Fruit fly (Drosophila melanogaster): ENCODE data around the gene escl.

The escl gene

dm6 chr2L:12025505-12025904, 34.8 kb downstream of the escl start:
- TF ChIP-seq vfl (GFP tag; optimal IDR thresholded peaks at IDR 0.05) (no peak), Atf6 (GFP tag; IDR thresholded peaks at IDR 0.05) (peak; percentile 21; the same call in 1 of the 2 replicates), vnd (GFP tag; IDR thresholded peaks at IDR 0.05; ENCODE audit: partially characterized antibody) (no peak), TFAM (GFP tag; optimal IDR thresholded peaks at IDR 0.05) (no peak), zfh2 (GFP tag; optimal IDR thresholded peaks at IDR 0.05) (no peak), CG6254 (GFP tag; optimal IDR thresholded peaks at IDR 0.05) (no peak), HmgD (GFP tag; optimal IDR thresholded peaks at IDR 0.05) (no peak), CG31441 (GFP tag; IDR thresholded peaks at IDR 0.05) (0 out of 2 replicates have a peak, but pooled peaks have one; percentile 18), lola (GFP tag; optimal IDR thresholded peaks at IDR 0.05) (no peak), corto (GFP tag; optimal IDR thresholded peaks at IDR 0.05) (no peak), CG4360 (GFP tag; IDR thresholded peaks at IDR 0.05) (no peak), kay (GFP tag; optimal IDR thresholded peaks at IDR 0.05) (no peak), Doc2 (GFP tag; IDR thresholded peaks at IDR 0.05) (no peak), CG4404 (GFP tag; IDR thresholded peaks at IDR 0.05) (no peak), slp2 (GFP tag; optimal IDR thresholded peaks at IDR 0.05) (no peak), CG14014 (GFP tag; IDR thresholded peaks at IDR 0.05) (no peak), sima (GFP tag; optimal IDR thresholded peaks at IDR 0.05) (no peak), Max (GFP tag; optimal IDR thresholded peaks at IDR 0.05) (no peak), ATbp (GFP tag; optimal IDR thresholded peaks at IDR 0.05) (peak; percentile 8), CG2889 (GFP tag; IDR thresholded peaks at IDR 0.05) (no peak), NfI (GFP tag; optimal IDR thresholded peaks at IDR 0.05) (peak; percentile 8), Camta (GFP tag; optimal IDR thresholded peaks at IDR 0.05) (no peak), sd (tag; optimal IDR thresholded peaks at IDR 0.05) (peak; percentile 4), unpg (GFP tag; optimal IDR thresholded peaks at IDR 0.05) (peak; percentile 8), CG9797 (GFP tag; optimal IDR thresholded peaks at IDR 0.05) (no peak), bbx (GFP tag; IDR thresholded peaks at IDR 0.05; ENCODE audit: partially characterized antibody) (no peak), Dip2 (GFP tag; IDR thresholded peaks at IDR 0.05) (no peak), CG3995 (GFP tag; optimal IDR thresholded peaks at IDR 0.05) (no peak), CG11696 (GFP tag; IDR thresholded peaks at IDR 0.05) (no peak), odd (GFP tag; optimal IDR thresholded peaks at IDR 0.05) (no peak), Ssrp (tag; optimal IDR thresholded peaks at IDR 0.05) (no peak), Med (GFP tag) (peak; percentile 90), CG12155 (GFP tag; optimal IDR thresholded peaks at IDR 0.05) (no peak), sna (GFP tag; IDR thresholded peaks at IDR 0.05; ENCODE audit: partially characterized antibody) (no peak), lab (GFP tag; optimal IDR thresholded peaks at IDR 0.05) (peak; percentile 51), Nf-YB (GFP tag; optimal IDR thresholded peaks at IDR 0.05) (no peak), z (GFP tag; IDR thresholded peaks at IDR 0.05) (no peak), grau (tag; optimal IDR thresholded peaks at IDR 0.05) (peak; percentile 22), Tbp (GFP tag; optimal IDR thresholded peaks at IDR 0.05) (no peak), wor (GFP tag; IDR thresholded peaks at IDR 0.05) (no peak), PHDP (tag; optimal IDR thresholded peaks at IDR 0.05) (peak; percentile 4), CG12219 (GFP tag; optimal IDR thresholded peaks at IDR 0.05) (peak; percentile 3), CG8359 (GFP tag; optimal IDR thresholded peaks at IDR 0.05; ENCODE audit: borderline replicate concordance) (no peak), Spps (tag; optimal IDR thresholded peaks at IDR 0.05) (no peak), CG2199 (GFP tag; IDR thresholded peaks at IDR 0.05) (0 out of 3 replicates have a peak, but pooled peaks have one; percentile 55), E2f1 (GFP tag; IDR thresholded peaks at IDR 0.05) (0 out of 2 replicates have a peak, but pooled peaks have one; percentile 9), pan (optimal IDR thresholded peaks at IDR 0.05) (no peak), pan (GFP tag; optimal IDR thresholded peaks at IDR 0.05 in 1 of 2, IDR thresholded peaks at IDR 0.05 in 1 of 2) (peak in 1 of 2 experiments; percentile 49), seq (GFP tag; IDR thresholded peaks at IDR 0.05) (0 out of 2 replicates have a peak, but pooled peaks have one; percentile 7), C15 (GFP tag; IDR thresholded peaks at IDR 0.05) (no peak), CG7839 (tag; optimal IDR thresholded peaks at IDR 0.05) (peak; percentile 20)

All from whole organism, embryonic.